Fruit fly (Drosophila melanogaster) whole organism, pupa: ENCODE measurements around the gene CG14110.

Experiments used
- CG32121 ChIP-seq: fragments of 200-800 bp; sonication (Bioruptor generic); IDR thresholded peaks from 2 replicates; pipeline ENCODE4 v1.3.6; 2022; ENCODE audit warnings: missing biosample characterization, missing genetic modification characterization
- Pif1A ChIP-seq: fragments of 200-800 bp; sonication (Bioruptor generic); optimal IDR thresholded peaks from 3 replicates; lab custom pipeline; 2016; ENCODE audit warnings: missing biosample characterization, missing genetic modification characterization
- Pif1B ChIP-seq: fragments of 200-800 bp; sonication (Bioruptor generic); optimal IDR thresholded peaks from 3 replicates; lab custom pipeline; 2016; ENCODE audit warnings: missing biosample characterization, missing genetic modification characterization
- fd96Ca ChIP-seq: fragments of 200-800 bp; sonication (Bioruptor generic); IDR thresholded peaks from 3 replicates; pipeline ENCODE4 v1.3.6; 2022; ENCODE audit warnings: missing biosample characterization, missing genetic modification characterization
- rn ChIP-seq: fragments of 200-800 bp; sonication (Bioruptor generic); IDR thresholded peaks from 2 replicates; pipeline ENCODE4 v1.3.6; 2022; ENCODE audit warnings: missing biosample characterization, missing genetic modification characterization

- TF ChIP-seq fd96Ca (GFP tag; lab: Robert Waterston, UW) (no peak), Pif1A (GFP tag; lab: Kevin White, UChicago) (no peak), rn (GFP tag; lab: Robert Waterston, UW) (no peak), CG32121 (GFP tag; lab: Robert Waterston, UW) (no peak), Pif1B (GFP tag; lab: Kevin White, UChicago) (no peak)
Observed at dm6 chr3L:13381160-13381559, 3.4 kb upstream of the CG14110 start, which contains the start of gene CG14107.
